Worm (Caenorhabditis elegans): Measurements from ENCODE around the gene zag-1.

ce11 chrIV:3833778-3834177 is 21.9 kb upstream of the zag-1 start:
- TF ChIP-seq aly-1 (tag; optimal IDR thresholded peaks at IDR 0.05): no peak
- no peak for TF ChIP-seq ets-7 (tag; optimal IDR thresholded peaks at IDR 0.05)
- no peak for TF ChIP-seq ceh-13 (GFP tag; optimal IDR thresholded peaks at IDR 0.05)

All from whole organism, early embryonic.